Worm (Caenorhabditis elegans): ENCODE results near the gene B0034.7.

DNA sequence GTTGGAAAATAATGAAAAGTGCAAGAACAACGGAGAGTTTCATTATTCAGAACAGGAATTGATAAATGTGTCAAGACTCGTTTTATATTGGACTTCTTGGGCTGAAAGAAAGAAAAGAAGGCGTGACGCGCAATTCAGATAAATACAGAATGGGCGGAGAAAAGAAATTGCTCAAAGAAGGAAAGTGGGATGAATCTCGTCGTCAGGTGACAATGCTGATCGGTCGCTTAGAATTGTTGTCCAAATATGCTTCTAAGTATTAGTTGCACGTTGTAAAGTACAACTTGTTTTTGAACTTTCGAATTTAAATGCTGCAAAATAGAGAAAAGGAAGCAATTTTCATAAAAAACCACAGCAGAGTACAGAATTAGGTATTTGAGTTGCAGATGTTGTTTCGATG lies 29.3 kb downstream of the B0034.7 start, which contains the start of gene ins-3:
- TF ChIP-seq skn-1 (tag; optimal IDR thresholded peaks at IDR 0.05) (no peak), ama-1 (optimal IDR thresholded peaks at IDR 0.05) (no peak), ceh-82 (tag; optimal IDR thresholded peaks at IDR 0.05) (no peak), blmp-1 (tag; optimal IDR thresholded peaks at IDR 0.05; ENCODE audit: insufficient read depth) (no peak), fos-1 (tag; optimal IDR thresholded peaks at IDR 0.05) (no peak), R02D3.7 (tag; optimal IDR thresholded peaks at IDR 0.05) (no peak)
